Worm (Caenorhabditis elegans): Measurements from ENCODE around the gene T18D3.5.

DNA sequence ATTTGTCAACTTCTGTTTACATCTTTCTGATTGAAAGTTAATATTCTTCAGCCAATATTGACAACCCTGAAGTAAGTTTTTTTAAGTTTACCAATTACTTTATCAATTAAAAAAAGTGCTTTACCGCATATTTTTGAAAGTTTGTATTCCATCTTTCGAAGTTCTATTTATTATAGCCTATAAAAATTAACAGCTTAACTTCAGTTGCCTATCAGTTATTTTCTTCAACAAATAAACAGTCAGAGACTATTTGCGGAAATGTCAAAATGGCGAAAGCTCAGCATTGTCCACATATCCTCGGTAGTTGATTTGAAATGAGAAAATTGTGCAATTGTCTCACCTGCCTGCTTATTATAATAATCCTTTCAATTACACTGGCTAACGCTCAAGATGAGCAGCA, at the start of gene T18D3.5:
- no peak for TF ChIP-seq unc-62 (GFP tag; optimal IDR thresholded peaks at IDR 0.05)
- TF ChIP-seq pqm-1 (tag; optimal IDR thresholded peaks at IDR 0.05): no peak
- no peak for TF ChIP-seq egl-27 (tag; optimal IDR thresholded peaks at IDR 0.05)
